Fruit fly (Drosophila melanogaster): ENCODE measurements around the gene ATPsyndelta.
A peak's percentile ranks its signal among the peaks of the same experiment; 100 is the strongest.

Gene ATPsyndelta

dm6 chrX:10233065-10233464, 20.3 kb downstream of the ATPsyndelta start, which contains the start of gene CG2961 (continued):
- TF ChIP-seq Dfd (GFP tag; optimal IDR thresholded peaks at IDR 0.05) (no peak), CG3065 (GFP tag; optimal IDR thresholded peaks at IDR 0.05) (no peak), dmrt99B (tag; optimal IDR thresholded peaks at IDR 0.05) (peak; percentile 63), Xrp1 (GFP tag; IDR thresholded peaks at IDR 0.05) (peak; percentile 34; the same call in 1 of the 2 replicates), Hr3 (GFP tag; optimal IDR thresholded peaks at IDR 0.05) (no peak), Ada2b (GFP tag; IDR thresholded peaks at IDR 0.05) (no peak), gce (GFP tag; IDR thresholded peaks at IDR 0.05) (no peak), crc (GFP tag; optimal IDR thresholded peaks at IDR 0.05) (no peak), Nf-YB (GFP tag; optimal IDR thresholded peaks at IDR 0.05) (no peak), bbx (GFP tag; IDR thresholded peaks at IDR 0.05; ENCODE audit: partially characterized antibody) (no peak), scrt (GFP tag; optimal IDR thresholded peaks at IDR 0.05) (no peak), Pdp1 (GFP tag; optimal IDR thresholded peaks at IDR 0.05) (no peak), Opbp (GFP tag; IDR thresholded peaks at IDR 0.05; ENCODE audit: partially characterized antibody) (no peak), cas (GFP tag; IDR thresholded peaks at IDR 0.05) (no peak), CG4424 (GFP tag; optimal IDR thresholded peaks at IDR 0.05) (no peak), CG10543 (GFP tag; optimal IDR thresholded peaks at IDR 0.05) (no peak), ems (GFP tag; optimal IDR thresholded peaks at IDR 0.05) (no peak), psq (GFP tag; optimal IDR thresholded peaks at IDR 0.05) (no peak), Rx (GFP tag; IDR thresholded peaks at IDR 0.05) (no peak), MBD-R2 (GFP tag; IDR thresholded peaks at IDR 0.05) (no peak), dan (GFP tag; IDR thresholded peaks at IDR 0.05) (no peak), CG18599 (GFP tag; optimal IDR thresholded peaks at IDR 0.05) (no peak), p53 (GFP tag; optimal IDR thresholded peaks at IDR 0.05) (no peak), BEAF-32 (GFP tag; optimal IDR thresholded peaks at IDR 0.05) (no peak), CHES-1-like (GFP tag; optimal IDR thresholded peaks at IDR 0.05) (no peak), sens-2 (GFP tag; IDR thresholded peaks at IDR 0.05) (no peak), H15 (GFP tag; IDR thresholded peaks at IDR 0.05) (no peak), CG1024 (GFP tag; IDR thresholded peaks at IDR 0.05) (no peak), CG10321 (GFP tag; IDR thresholded peaks at IDR 0.05) (no peak), tll (GFP tag; optimal IDR thresholded peaks at IDR 0.05) (no peak), Neu2 (GFP tag; optimal IDR thresholded peaks at IDR 0.05; ENCODE audit: borderline replicate concordance) (no peak), wek (GFP tag; optimal IDR thresholded peaks at IDR 0.05) (no peak), CG2202 (tag; optimal IDR thresholded peaks at IDR 0.05) (no peak), Sin3A (optimal IDR thresholded peaks at IDR 0.05) (no peak), chinmo (GFP tag; IDR thresholded peaks at IDR 0.05; ENCODE audit: partially characterized antibody) (no peak; the same call in 3 of the 4 replicates), vnd (GFP tag; IDR thresholded peaks at IDR 0.05; ENCODE audit: partially characterized antibody) (no peak), salm (tag; optimal IDR thresholded peaks at IDR 0.05) (no peak), CG43689 (GFP tag; IDR thresholded peaks at IDR 0.05) (no peak), grau (tag; optimal IDR thresholded peaks at IDR 0.05) (peak; percentile 45), mirr (GFP tag; optimal IDR thresholded peaks at IDR 0.05) (no peak), tio (GFP tag; optimal IDR thresholded peaks at IDR 0.05) (no peak), amos (GFP tag; IDR thresholded peaks at IDR 0.05; ENCODE audit: partially characterized antibody) (no peak), chn (GFP tag; optimal IDR thresholded peaks at IDR 0.05) (no peak), pnt (GFP tag; optimal IDR thresholded peaks at IDR 0.05) (no peak), Gug (GFP tag; IDR thresholded peaks at IDR 0.05) (no peak), CG11560 (tag; IDR thresholded peaks at IDR 0.05) (no peak), CG31388 (GFP tag; optimal IDR thresholded peaks at IDR 0.05) (no peak), Sox102F (GFP tag; optimal IDR thresholded peaks at IDR 0.05) (peak; percentile 64), CG8359 (GFP tag; optimal IDR thresholded peaks at IDR 0.05; ENCODE audit: borderline replicate concordance) (no peak), sima (GFP tag; optimal IDR thresholded peaks at IDR 0.05) (no peak), CG6765 (GFP tag; optimal IDR thresholded peaks at IDR 0.05) (no peak), slou (GFP tag; optimal IDR thresholded peaks at IDR 0.05) (no peak)

All from whole organism, embryonic.